Fruit fly (Drosophila melanogaster) whole organism, pupa: ENCODE results near the gene CG13474.

ENCODE experiments used
- CG10348 ChIP-seq: fragments of 200-800 bp; sonication (Bioruptor generic); IDR thresholded peaks from 2 replicates; pipeline ENCODE4 v1.3.6; 2022; ENCODE audit warnings: missing biosample characterization, missing genetic modification characterization
- CG12605 ChIP-seq: fragments of 200-800 bp; sonication (Bioruptor generic); IDR thresholded peaks from 2 replicates; pipeline ENCODE4 v1.3.6; 2022; ENCODE audit warnings: missing biosample characterization, missing genetic modification characterization
- CG13204 ChIP-seq: fragments of 200-800 bp; sonication (Bioruptor generic); optimal IDR thresholded peaks from 2 replicates; lab custom pipeline; 2018; ENCODE audit warnings: missing biosample characterization, mild to moderate bottlenecking, missing genetic modification characterization, moderate library complexity
- CG14655 ChIP-seq: fragments of 200-800 bp; sonication (Bioruptor generic); optimal IDR thresholded peaks from 3 replicates; lab custom pipeline; 2017; ENCODE audit warnings: mild to moderate bottlenecking, missing biosample characterization, missing genetic modification reagents, missing genetic modification characterization
- CG15710 ChIP-seq: fragments of 200-800 bp; sonication (Bioruptor generic); optimal IDR thresholded peaks from 2 replicates; lab custom pipeline; 2018; ENCODE audit warnings: missing biosample characterization, mild to moderate bottlenecking, missing genetic modification characterization, moderate library complexity
- CG17806 ChIP-seq: fragments of 200-800 bp; sonication (Bioruptor generic); optimal IDR thresholded peaks from 2 replicates; lab custom pipeline; 2018; ENCODE audit warnings: missing biosample characterization, mild to moderate bottlenecking, missing genetic modification characterization, moderate library complexity
- CG32121 ChIP-seq: fragments of 200-800 bp; sonication (Bioruptor generic); IDR thresholded peaks from 2 replicates; pipeline ENCODE4 v1.3.6; 2022; ENCODE audit warnings: missing biosample characterization, missing genetic modification characterization
- CG34367 ChIP-seq: fragments of 200-800 bp; sonication (Bioruptor generic); optimal IDR thresholded peaks from 2 replicates; lab custom pipeline; 2018; ENCODE audit warnings: missing biosample characterization, mild to moderate bottlenecking, missing genetic modification characterization
- CG4496 ChIP-seq: fragments of 200-800 bp; sonication (Bioruptor generic); IDR thresholded peaks from 3 replicates; pipeline ENCODE4 v1.3.6; 2022; ENCODE audit warnings: missing biosample characterization, missing genetic modification characterization
- CG8159 ChIP-seq: fragments of 200-800 bp; sonication (Bioruptor generic); optimal IDR thresholded peaks from 3 replicates; lab custom pipeline; 2018; ENCODE audit warnings: missing biosample characterization, mild to moderate bottlenecking, missing genetic modification characterization, moderate library complexity
- CG8301 ChIP-seq: fragments of 200-800 bp; sonication (Bioruptor generic); optimal IDR thresholded peaks from 2 replicates; lab custom pipeline; 2018; ENCODE audit warnings: missing biosample characterization, mild to moderate bottlenecking, missing genetic modification characterization
- CG9948 ChIP-seq: fragments of 200-800 bp; sonication (Bioruptor generic); optimal IDR thresholded peaks from 2 replicates; lab custom pipeline; 2018; ENCODE audit warnings: missing biosample characterization, mild to moderate bottlenecking, missing genetic modification characterization, moderate library complexity
- D1 ChIP-seq: fragments of 200-800 bp; sonication (Bioruptor generic); optimal IDR thresholded peaks from 2 replicates; lab custom pipeline; 2018; ENCODE audit warnings: missing biosample characterization, mild to moderate bottlenecking, missing genetic modification characterization, moderate library complexity
- EcR ChIP-seq: fragments of 200-800 bp; sonication (Bioruptor generic); optimal IDR thresholded peaks from 3 replicates; lab custom pipeline; 2019; ENCODE audit warnings: missing biosample characterization, missing genetic modification characterization, mild to moderate bottlenecking, moderate library complexity, missing genetic modification reagents
- Ets98B ChIP-seq: fragments of 200-800 bp; sonication (Bioruptor generic); IDR thresholded peaks from 2 replicates; pipeline ENCODE4 v1.3.6; 2022; ENCODE audit warnings: missing biosample characterization, missing genetic modification characterization
- Pif1A ChIP-seq: fragments of 200-800 bp; sonication (Bioruptor generic); optimal IDR thresholded peaks from 3 replicates; lab custom pipeline; 2016; ENCODE audit warnings: missing biosample characterization, missing genetic modification characterization
- Pif1B ChIP-seq: fragments of 200-800 bp; sonication (Bioruptor generic); optimal IDR thresholded peaks from 3 replicates; lab custom pipeline; 2016; ENCODE audit warnings: missing biosample characterization, missing genetic modification characterization
- Snoo ChIP-seq: fragments of 200-800 bp; sonication (Bioruptor generic); optimal IDR thresholded peaks from 3 replicates; lab custom pipeline; 2017; ENCODE audit warnings: missing biosample characterization, mild to moderate bottlenecking, missing genetic modification characterization, inconsistent platforms
- fd96Ca ChIP-seq: fragments of 200-800 bp; sonication (Bioruptor generic); IDR thresholded peaks from 3 replicates; pipeline ENCODE4 v1.3.6; 2022; ENCODE audit warnings: missing biosample characterization, missing genetic modification characterization
- gl ChIP-seq: fragments of 200-800 bp; sonication (Bioruptor generic); optimal IDR thresholded peaks from 2 replicates; lab custom pipeline; 2018; ENCODE audit warnings: missing biosample characterization, mild to moderate bottlenecking, missing genetic modification characterization
- rn ChIP-seq: fragments of 200-800 bp; sonication (Bioruptor generic); IDR thresholded peaks from 2 replicates; pipeline ENCODE4 v1.3.6; 2022; ENCODE audit warnings: missing biosample characterization, missing genetic modification characterization

The CG13474 gene

dm6 chr3L:14708053-14708452 lies 11.1 kb upstream of the CG13474 start:
- TF ChIP-seq rn (GFP tag; lab: Robert Waterston, UW) (no peak), Pif1A (peak; percentile 41)

- TF ChIP-seq CG8159 (tag; lab: Kevin White, UChicago) (no peak), EcR (GFP tag; lab: Kevin White, UChicago) (no peak), CG32121 (GFP tag; lab: Robert Waterston, UW) (no peak), CG4496 (GFP tag; lab: Robert Waterston, UW) (no peak), Pif1A (peak; percentile 18), Pif1B (peak; percentile 41), gl (tag; lab: Kevin White, UChicago) (no peak), CG9948 (tag; lab: Kevin White, UChicago) (no peak), fd96Ca (GFP tag; lab: Robert Waterston, UW) (no peak), CG34367 (tag; lab: Kevin White, UChicago) (no peak), Snoo (tag; lab: Kevin White, UChicago) (no peak), CG12605 (GFP tag; lab: Robert Waterston, UW) (peak; percentile 94), CG14655 (GFP tag; lab: Kevin White, UChicago) (no peak), Ets98B (GFP tag; lab: Robert Waterston, UW) (no peak), CG17806 (tag; lab: Kevin White, UChicago) (no peak), CG10348 (GFP tag; lab: Robert Waterston, UW) (no peak), D1 (tag; lab: Kevin White, UChicago) (no peak), rn (GFP tag; lab: Robert Waterston, UW) (no peak), CG8301 (tag; lab: Kevin White, UChicago) (no peak)
- TF ChIP-seq, all 21 proteins: peak for 3
Observed at dm6 chr3L:14706461-14706880, 9.6 kb upstream of the CG13474 start.

dm6 chr3L:14705164-14705563 lies 8.3 kb upstream of the CG13474 start, which contains the start of gene CG13476:
TSS of gene CG13476 (plus strand) at chr3L:14705464.
- no peak for TF ChIP-seq CG15710 (tag; lab: Kevin White, UChicago)
- no peak for TF ChIP-seq Pif1A
- no peak for TF ChIP-seq Pif1B
- no peak for TF ChIP-seq CG12605 (GFP tag; lab: Robert Waterston, UW)

- no peak for TF ChIP-seq CG8159 (tag; lab: Kevin White, UChicago)
- TF ChIP-seq Pif1A, result no peak
- no peak for TF ChIP-seq CG10348 (GFP tag; lab: Robert Waterston, UW)
- TF ChIP-seq Pif1B, result no peak
- no peak for TF ChIP-seq CG13204 (GFP tag; lab: Kevin White, UChicago)
- no peak for TF ChIP-seq fd96Ca (GFP tag; lab: Robert Waterston, UW)
- no peak for TF ChIP-seq CG17806 (tag; lab: Kevin White, UChicago)
- TF ChIP-seq, all 21 proteins: peak for 0
Observed at dm6 chr3L:14701578-14701977, 4.7 kb upstream of the CG13474 start, which contains the start of gene CG17177. TSS of gene CG17177 (minus strand) at chr3L:14701678.

dm6 chr3L:14691047-14691446 lies 5.9 kb downstream of the CG13474 start, which contains the start of gene gdrd:
TSS of gene gdrd (plus strand) at chr3L:14691347.
- no peak for TF ChIP-seq fd96Ca (GFP tag; lab: Robert Waterston, UW)
- TF ChIP-seq gl (tag; lab: Kevin White, UChicago), result no peak
- TF ChIP-seq rn (GFP tag; lab: Robert Waterston, UW), result no peak
- TF ChIP-seq, all 21 proteins: peak for 0

dm6 chr3L:14686251-14686650 lies 10.7 kb downstream of the CG13474 start:
- TF ChIP-seq CG9948 (tag; lab: Kevin White, UChicago) (no peak), EcR (GFP tag; lab: Kevin White, UChicago) (no peak), CG10348 (GFP tag; lab: Robert Waterston, UW) (no peak), CG15710 (tag; lab: Kevin White, UChicago) (no peak), CG8159 (tag; lab: Kevin White, UChicago) (no peak), Pif1A (no peak), CG12605 (GFP tag; lab: Robert Waterston, UW) (no peak)

- TF ChIP-seq Ets98B (GFP tag; lab: Robert Waterston, UW) (no peak), rn (GFP tag; lab: Robert Waterston, UW) (no peak), Pif1B (no peak), CG8159 (tag; lab: Kevin White, UChicago) (no peak), CG9948 (tag; lab: Kevin White, UChicago) (no peak), D1 (tag; lab: Kevin White, UChicago) (no peak), CG17806 (tag; lab: Kevin White, UChicago) (no peak), CG12605 (GFP tag; lab: Robert Waterston, UW) (no peak), CG14655 (GFP tag; lab: Kevin White, UChicago) (no peak), CG34367 (tag; lab: Kevin White, UChicago) (no peak), fd96Ca (GFP tag; lab: Robert Waterston, UW) (no peak), CG8301 (tag; lab: Kevin White, UChicago) (no peak), CG13204 (GFP tag; lab: Kevin White, UChicago) (no peak), EcR (GFP tag; lab: Kevin White, UChicago) (no peak)
Observed at dm6 chr3L:14684468-14684867, 12.4 kb downstream of the CG13474 start, which contains the start of gene Dnaaf6. TSS of gene Dnaaf6 (plus strand) at chr3L:14684768.
